Worm (Caenorhabditis elegans) whole organism, early embryonic: ENCODE data around the gene Y43F8C.11.

ENCODE experiments used
- B0310.2 ChIP-seq: sonication (generic microtip); optimal IDR thresholded peaks from 2 replicates; lab custom pipeline; 2016; ENCODE audit warnings: mild to moderate bottlenecking, missing genetic modification characterization, missing compliant biosample characterization
- F13C5.2 ChIP-seq: sonication (generic microtip); optimal IDR thresholded peaks from 2 replicates; lab custom pipeline; 2017; ENCODE audit warnings: mild to moderate bottlenecking, missing genetic modification characterization, inconsistent platforms, missing compliant biosample characterization
- aly-1 ChIP-seq: sonication (generic microtip); optimal IDR thresholded peaks from 2 replicates; lab custom pipeline; 2016; ENCODE audit warnings: missing genetic modification characterization, missing compliant biosample characterization
- ama-1 ChIP-seq: fragments of 150-350 bp; optimal IDR thresholded peaks from 2 replicates; lab custom pipeline; 2014
- ceh-13 ChIP-seq: fragments of 200-800 bp; sonication (Bioruptor generic); optimal IDR thresholded peaks from 2 replicates; lab custom pipeline; 2018; ENCODE audit warnings: mild to moderate bottlenecking, missing genetic modification characterization, missing compliant biosample characterization
- ceh-36 ChIP-seq: sonication (generic microtip); optimal IDR thresholded peaks from 2 replicates; lab custom pipeline; 2016; ENCODE audit warnings: missing genetic modification characterization, inconsistent platforms, missing compliant biosample characterization
- ets-7 ChIP-seq: sonication (generic microtip); optimal IDR thresholded peaks from 2 replicates; lab custom pipeline; 2016; ENCODE audit warnings: missing genotype, missing genetic modification characterization, missing compliant biosample characterization
- flt-1 ChIP-seq: fragments of 200-800 bp; sonication (Bioruptor generic); IDR thresholded peaks from 2 replicates; pipeline ENCODE4 v1.3.6; 2022; ENCODE audit warnings: missing genetic modification characterization, missing compliant biosample characterization
- hmbx-1 ChIP-seq: sonication (generic microtip); optimal IDR thresholded peaks from 2 replicates; lab custom pipeline; 2016; ENCODE audit warnings: mild to moderate bottlenecking, missing genetic modification characterization, missing compliant biosample characterization
- hmg-4 ChIP-seq: fragments of 200-800 bp; sonication (Bioruptor generic); optimal IDR thresholded peaks from 2 replicates; lab custom pipeline; 2018; ENCODE audit warnings: mild to moderate bottlenecking, missing genetic modification characterization, missing compliant biosample characterization
- hnd-1 ChIP-seq: sonication (generic microtip); optimal IDR thresholded peaks from 2 replicates; lab custom pipeline; 2016; ENCODE audit warnings: missing genetic modification characterization, missing compliant biosample characterization
- pes-1 ChIP-seq: fragments of 200-800 bp; sonication (Bioruptor generic); IDR thresholded peaks from 2 replicates; pipeline ENCODE4 v1.3.6; 2022; ENCODE audit warnings: missing genetic modification reagents, missing genetic modification characterization, missing compliant biosample characterization
- scrt-1 ChIP-seq: fragments of 200-800 bp; sonication (Bioruptor generic); IDR thresholded peaks from 2 replicates; pipeline ENCODE4 v1.3.6; 2022; ENCODE audit warnings: missing genetic modification characterization, missing compliant biosample characterization
- sea-1 ChIP-seq: fragments of 200-800 bp; sonication (Bioruptor generic); conservative IDR thresholded peaks from 2 replicates; pipeline ENCODE4 v1.3.6; 2022; ENCODE audit warnings: missing genetic modification characterization, missing compliant biosample characterization
- tbx-11 ChIP-seq: fragments of 200-800 bp; sonication (Bioruptor generic); IDR thresholded peaks from 2 replicates; pipeline ENCODE4 v1.3.6; 2022; ENCODE audit warnings: missing genetic modification characterization, missing compliant biosample characterization
- tbx-37 ChIP-seq: fragments of 200-800 bp; sonication (Bioruptor generic); conservative IDR thresholded peaks from 2 replicates; pipeline ENCODE4 v1.3.6; 2022; ENCODE audit warnings: missing genetic modification reagents, missing genetic modification characterization, missing compliant biosample characterization
- tra-4 ChIP-seq: sonication (generic microtip); optimal IDR thresholded peaks from 2 replicates; lab custom pipeline; 2017; ENCODE audit warnings: missing genetic modification characterization, missing compliant biosample characterization

The Y43F8C.11 gene

DNA sequence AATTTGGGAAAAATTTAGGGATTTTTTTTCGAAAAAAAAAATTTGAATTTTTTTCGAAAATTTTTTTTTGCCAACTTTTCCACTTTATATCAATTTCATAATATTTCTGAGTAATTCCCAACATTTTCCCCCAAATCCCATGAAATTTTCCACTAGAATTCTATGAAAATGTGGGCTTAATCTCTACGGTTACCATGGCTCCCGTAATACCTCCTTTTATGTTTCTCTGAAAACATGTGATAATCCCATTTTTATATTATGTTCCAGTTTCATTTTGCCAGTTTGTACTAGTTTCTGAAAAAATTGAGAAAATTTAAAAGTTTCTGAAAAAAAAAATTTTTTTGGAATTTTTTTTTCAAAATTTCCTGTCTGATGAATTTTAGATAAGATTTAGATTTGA lies 1.8 kb upstream of the Y43F8C.11 start:
- TF ChIP-seq tra-4 (tag; lab: Kevin White, UChicago) = no peak

DNA sequence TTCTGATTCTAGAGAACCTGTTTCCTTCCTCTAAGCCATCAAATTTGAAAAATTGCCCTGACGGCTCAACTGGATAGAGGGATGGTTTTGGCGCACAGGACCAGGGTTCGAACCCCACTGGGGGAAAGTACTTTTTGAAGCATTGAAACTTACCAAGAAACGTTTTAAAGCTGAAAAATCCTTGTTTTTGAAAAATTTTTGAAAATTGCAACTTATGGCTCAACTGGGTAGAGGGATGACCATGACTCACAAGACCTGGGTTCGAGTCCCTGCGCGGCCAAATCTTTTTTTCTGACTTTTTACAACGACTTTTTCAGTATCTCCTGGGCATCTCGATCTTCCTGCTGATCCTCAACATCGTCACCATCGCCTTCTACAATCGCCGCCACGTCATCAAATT lies 807 bp downstream of the Y43F8C.11 start:
- TF ChIP-seq B0310.2 (tag; lab: Kevin White, UChicago) (no peak), ceh-13 (GFP tag; lab: Kevin White, UChicago) (no peak), tbx-11 (GFP tag; lab: Robert Waterston, UW) (no peak), aly-1 (tag; lab: Kevin White, UChicago) (no peak), F13C5.2 (tag; lab: Kevin White, UChicago) (no peak), flt-1 (GFP tag; lab: Robert Waterston, UW) (no peak), tra-4 (tag; lab: Kevin White, UChicago) (no peak), hnd-1 (no peak), tbx-37 (GFP tag; lab: Robert Waterston, UW) (no peak), sea-1 (GFP tag; lab: Robert Waterston, UW) (no peak), ets-7 (no peak), scrt-1 (GFP tag; lab: Robert Waterston, UW) (no peak), hmbx-1 (tag; lab: Kevin White, UChicago) (no peak), pes-1 (GFP tag; lab: Robert Waterston, UW) (no peak)

DNA sequence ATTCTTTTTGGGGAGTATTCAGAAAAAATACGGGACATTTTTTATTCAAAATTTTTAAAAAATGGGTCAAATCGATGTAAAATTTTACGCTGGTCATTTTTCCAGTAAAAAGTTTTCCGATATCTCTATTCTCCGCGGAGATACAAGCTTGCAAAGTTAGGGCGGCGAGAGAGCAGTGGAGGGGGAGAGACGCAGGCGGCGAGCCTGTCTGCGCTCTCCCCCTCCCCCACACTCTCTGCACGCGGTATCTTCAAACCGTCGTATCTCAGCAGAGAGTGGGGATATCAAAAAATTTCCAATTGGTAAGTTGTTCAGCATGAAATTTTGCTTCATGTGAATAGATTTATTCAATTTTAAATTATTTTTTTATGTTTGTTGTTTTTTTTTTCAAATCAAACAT lies 1.8 kb downstream of the Y43F8C.11 start:
- no peak for TF ChIP-seq tbx-37 (GFP tag; lab: Robert Waterston, UW)
- no peak for TF ChIP-seq sea-1 (GFP tag; lab: Robert Waterston, UW)
- no peak for TF ChIP-seq aly-1 (tag; lab: Kevin White, UChicago)
- TF ChIP-seq scrt-1 (GFP tag; lab: Robert Waterston, UW) = no peak
- TF ChIP-seq hnd-1 = no peak
- no peak for TF ChIP-seq ama-1
- TF ChIP-seq tbx-11 (GFP tag; lab: Robert Waterston, UW) = no peak
- TF ChIP-seq ceh-13 (GFP tag; lab: Kevin White, UChicago) = no peak
- TF ChIP-seq ceh-36 (tag; lab: Kevin White, UChicago) = no peak
- no peak for TF ChIP-seq hmg-4 (GFP tag; lab: Kevin White, UChicago)
- no peak for TF ChIP-seq F13C5.2 (tag; lab: Kevin White, UChicago)
- TF ChIP-seq ets-7 = no peak
- no peak for TF ChIP-seq pes-1 (GFP tag; lab: Robert Waterston, UW)
- TF ChIP-seq flt-1 (GFP tag; lab: Robert Waterston, UW) = no peak
- no peak for TF ChIP-seq B0310.2 (tag; lab: Kevin White, UChicago)
- no peak for TF ChIP-seq tra-4 (tag; lab: Kevin White, UChicago)

DNA sequence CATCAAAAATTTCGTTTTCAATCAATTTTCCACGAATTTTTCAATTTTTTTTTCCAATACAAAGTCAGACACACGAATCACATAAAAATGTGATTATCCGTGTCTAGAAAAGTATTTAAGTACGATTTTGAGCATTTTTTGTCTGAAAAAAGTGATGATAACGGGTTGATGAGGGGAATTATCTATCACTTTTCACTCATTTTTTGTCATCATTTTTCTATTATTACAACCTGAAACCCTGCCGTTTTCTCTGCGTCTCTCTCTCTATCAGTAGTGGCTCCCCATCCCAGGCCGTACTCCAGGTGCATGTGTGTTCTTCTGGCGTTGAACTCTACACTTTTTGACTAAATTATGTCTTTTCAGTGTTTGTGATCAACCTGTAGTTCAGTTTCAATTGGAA lies 2.3 kb downstream of the Y43F8C.11 start:
- TF ChIP-seq pes-1 (GFP tag; lab: Robert Waterston, UW) (no peak), ceh-13 (GFP tag; lab: Kevin White, UChicago) (no peak), hmg-4 (GFP tag; lab: Kevin White, UChicago) (no peak), sea-1 (GFP tag; lab: Robert Waterston, UW) (no peak), ceh-36 (tag; lab: Kevin White, UChicago) (no peak), aly-1 (tag; lab: Kevin White, UChicago) (no peak), tbx-37 (GFP tag; lab: Robert Waterston, UW) (no peak), tra-4 (tag; lab: Kevin White, UChicago) (no peak), ets-7 (no peak), flt-1 (GFP tag; lab: Robert Waterston, UW) (no peak), hnd-1 (no peak), ama-1 (no peak), scrt-1 (GFP tag; lab: Robert Waterston, UW) (no peak)

DNA sequence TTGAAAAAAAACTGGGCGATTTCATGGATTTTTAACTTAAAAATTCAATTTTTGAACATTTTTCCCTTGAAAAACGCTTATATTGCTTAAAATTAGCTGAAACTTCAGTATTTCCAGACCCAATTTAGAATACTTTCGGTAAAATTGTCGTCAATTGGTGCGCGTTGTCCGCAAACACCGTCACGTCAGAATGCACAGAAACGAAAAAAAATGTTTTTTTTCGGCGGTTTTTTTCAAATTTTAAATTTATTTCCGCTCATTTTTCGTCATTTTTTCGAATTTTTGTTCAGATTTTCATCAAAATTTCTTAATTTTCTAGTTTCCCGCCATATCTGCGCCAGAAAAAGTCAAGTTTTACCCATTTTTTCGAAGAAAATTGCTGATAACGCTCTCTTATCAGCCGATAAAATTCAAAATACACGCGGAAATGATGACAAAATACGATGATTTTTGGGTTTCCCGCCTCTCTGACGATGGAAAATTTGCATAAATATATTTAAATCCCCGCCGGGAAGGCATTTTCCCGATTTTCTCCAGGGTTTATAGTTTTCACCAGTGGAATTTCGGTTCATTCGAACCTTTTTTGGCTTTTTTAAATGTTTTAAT lies 3.3 kb downstream of the Y43F8C.11 start:
- TF ChIP-seq aly-1 (tag; lab: Kevin White, UChicago) = no peak
- TF ChIP-seq hmbx-1 (tag; lab: Kevin White, UChicago) = no peak
- TF ChIP-seq B0310.2 (tag; lab: Kevin White, UChicago) = no peak

DNA sequence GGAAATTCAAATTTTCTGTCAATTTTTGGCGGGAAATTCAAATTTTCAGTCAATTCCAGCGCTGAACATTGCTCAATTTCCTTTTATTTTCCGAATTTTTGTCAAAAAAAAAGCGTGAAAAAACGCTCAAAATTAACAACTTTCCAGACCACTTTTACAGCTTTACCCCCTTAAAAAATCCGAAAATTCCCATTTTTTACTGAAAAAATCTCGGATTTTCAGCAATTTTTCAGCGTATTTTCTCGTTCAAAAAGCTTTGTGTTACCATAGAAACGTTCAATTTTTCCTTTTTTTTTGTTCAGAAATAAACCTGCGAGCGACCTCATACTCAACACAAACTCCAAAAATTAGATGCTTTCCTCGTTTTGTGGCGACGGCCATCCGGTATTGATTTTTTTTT lies 4.5 kb downstream of the Y43F8C.11 start, which contains the start of gene mrp-7:
Gene mrp-7 (plus strand): TSS at position 301 of the 400 bp plus-strand sequence.
- TF ChIP-seq tbx-11 (GFP tag; lab: Robert Waterston, UW) (no peak), ceh-36 (tag; lab: Kevin White, UChicago) (no peak), tra-4 (tag; lab: Kevin White, UChicago) (no peak), scrt-1 (GFP tag; lab: Robert Waterston, UW) (no peak), sea-1 (GFP tag; lab: Robert Waterston, UW) (no peak), pes-1 (GFP tag; lab: Robert Waterston, UW) (no peak), hnd-1 (no peak), hmbx-1 (tag; lab: Kevin White, UChicago) (no peak), tbx-37 (GFP tag; lab: Robert Waterston, UW) (no peak), B0310.2 (tag; lab: Kevin White, UChicago) (no peak), ama-1 (no peak), hmg-4 (GFP tag; lab: Kevin White, UChicago) (no peak), aly-1 (tag; lab: Kevin White, UChicago) (no peak), F13C5.2 (tag; lab: Kevin White, UChicago) (no peak), ceh-13 (GFP tag; lab: Kevin White, UChicago) (no peak), flt-1 (GFP tag; lab: Robert Waterston, UW) (no peak), ets-7 (no peak)

DNA sequence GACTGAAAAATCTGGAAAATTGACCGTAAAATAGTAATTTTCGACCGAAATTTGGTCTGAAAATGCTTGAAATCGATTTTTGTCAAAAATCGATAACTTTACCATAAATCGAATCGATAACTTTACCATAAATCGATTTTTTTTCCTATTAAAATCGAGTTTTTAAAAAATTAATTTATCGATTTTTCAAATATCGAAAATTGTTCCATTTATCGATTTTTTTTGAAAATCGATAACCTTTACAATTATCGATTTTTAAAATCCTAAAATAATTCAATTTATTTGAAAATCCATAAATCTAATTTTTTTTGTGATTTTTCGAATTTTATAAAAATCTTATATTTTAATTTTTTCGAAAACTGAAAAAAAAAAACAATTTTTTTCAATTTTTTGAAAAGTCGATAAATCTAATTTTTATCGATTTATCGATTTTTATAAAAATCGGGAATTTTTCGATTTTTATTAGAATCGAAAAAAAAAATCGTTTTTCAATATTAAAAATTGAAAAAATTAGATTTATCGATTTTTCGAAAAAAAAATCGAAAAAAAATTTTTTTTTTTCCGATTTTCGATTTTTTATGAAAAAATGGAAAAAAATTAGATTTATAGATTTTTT lies 21.3 kb downstream of the Y43F8C.11 start:
- no peak for TF ChIP-seq sea-1 (GFP tag; lab: Robert Waterston, UW)
- TF ChIP-seq hnd-1 = no peak
- TF ChIP-seq hmbx-1 (tag; lab: Kevin White, UChicago) = no peak
- no peak for TF ChIP-seq ceh-36 (tag; lab: Kevin White, UChicago)
- no peak for TF ChIP-seq B0310.2 (tag; lab: Kevin White, UChicago)
- TF ChIP-seq tbx-37 (GFP tag; lab: Robert Waterston, UW) = no peak
- no peak for TF ChIP-seq ets-7
- no peak for TF ChIP-seq aly-1 (tag; lab: Kevin White, UChicago)
- TF ChIP-seq tbx-11 (GFP tag; lab: Robert Waterston, UW) = no peak
- TF ChIP-seq flt-1 (GFP tag; lab: Robert Waterston, UW) = no peak
- TF ChIP-seq ama-1 = no peak
